Worm (Caenorhabditis elegans) whole organism, young adult: ENCODE measurements around the gene clec-9.

Source experiments
- Y79H2A.3 ChIP-seq: fragments of 200-800 bp; sonication (Bioruptor generic); conservative IDR thresholded peaks from 2 replicates; pipeline ENCODE4 v1.3.6; 2022; ENCODE audit warnings: missing genetic modification reagents, missing genetic modification characterization, missing compliant biosample characterization
- ama-1 ChIP-seq, 3 experiments: fragments of 150-350 bp in 1 of 3; sonication (generic microtip) in 2 of 3; optimal IDR thresholded peaks; 2 replicates each; lab custom pipeline; 2014 to 2018; ENCODE audit warnings: missing biosample characterization in 2 of 3, missing genetic modification characterization in 2 of 3, missing genetic modification reagents in 2 of 3
- aptf-2 ChIP-seq: fragments of 200-800 bp; sonication (Bioruptor generic); conservative IDR thresholded peaks from 2 replicates; pipeline ENCODE4 v1.3.6; 2022; ENCODE audit warnings: missing genetic modification reagents, missing genetic modification characterization, missing compliant biosample characterization
- attf-3 ChIP-seq: fragments of 200-800 bp; sonication (Bioruptor generic); conservative IDR thresholded peaks from 2 replicates; pipeline ENCODE4 v1.3.6; 2022; ENCODE audit warnings: missing genetic modification reagents, missing genetic modification characterization, missing compliant biosample characterization
- ceh-91 ChIP-seq: fragments of 200-800 bp; sonication (Bioruptor generic); IDR thresholded peaks from 2 replicates; pipeline ENCODE4 v1.3.6; 2022; ENCODE audit warnings: missing genetic modification reagents, missing genetic modification characterization, missing compliant biosample characterization
- him-1 ChIP-seq: sonication (generic microtip); optimal IDR thresholded peaks from 2 replicates; lab custom pipeline; 2016; ENCODE audit warnings: missing genotype, missing genetic modification reagents, missing genetic modification characterization, missing compliant biosample characterization
- hrde-1 ChIP-seq: sonication (generic microtip); optimal IDR thresholded peaks from 2 replicates; lab custom pipeline; 2016; ENCODE audit warnings: missing genetic modification characterization, mild to moderate bottlenecking, missing compliant biosample characterization, moderate library complexity, missing genotype, missing genetic modification reagents, borderline replicate concordance
- mxl-1 ChIP-seq: sonication (generic microtip); optimal IDR thresholded peaks from 2 replicates; lab custom pipeline; 2016; ENCODE audit warnings: missing genetic modification characterization, missing compliant biosample characterization
- nhr-90 ChIP-seq: sonication (generic microtip); optimal IDR thresholded peaks from 2 replicates; lab custom pipeline; 2016; ENCODE audit warnings: missing genotype, mild to moderate bottlenecking, missing genetic modification characterization, missing compliant biosample characterization

- TF ChIP-seq him-1 (tag; lab: Kevin White, UChicago) (no peak), attf-3 (GFP tag; lab: Robert Waterston, UW) (no peak), Y79H2A.3 (no peak), mxl-1 (tag; lab: Kevin White, UChicago) (no peak), ceh-91 (GFP tag; lab: Robert Waterston, UW) (no peak), ama-1 (optimal IDR thresholded peaks at IDR 0.05; lab: Kevin White, UChicago) (no peak), ama-1 (GFP tag; optimal IDR thresholded peaks at IDR 0.05; lab: Kevin White, UChicago) (no peak), hrde-1 (no peak), nhr-90 (tag; lab: Kevin White, UChicago) (no peak), aptf-2 (GFP tag; lab: Robert Waterston, UW) (no peak)
Observed at ce11 chrV:16729961-16730360, 23.5 kb upstream of the clec-9 start, which contains the start of gene srz-99.
